Fruit fly (Drosophila melanogaster): Measurements from ENCODE around the gene fd3F.

The fd3F gene

DNA sequence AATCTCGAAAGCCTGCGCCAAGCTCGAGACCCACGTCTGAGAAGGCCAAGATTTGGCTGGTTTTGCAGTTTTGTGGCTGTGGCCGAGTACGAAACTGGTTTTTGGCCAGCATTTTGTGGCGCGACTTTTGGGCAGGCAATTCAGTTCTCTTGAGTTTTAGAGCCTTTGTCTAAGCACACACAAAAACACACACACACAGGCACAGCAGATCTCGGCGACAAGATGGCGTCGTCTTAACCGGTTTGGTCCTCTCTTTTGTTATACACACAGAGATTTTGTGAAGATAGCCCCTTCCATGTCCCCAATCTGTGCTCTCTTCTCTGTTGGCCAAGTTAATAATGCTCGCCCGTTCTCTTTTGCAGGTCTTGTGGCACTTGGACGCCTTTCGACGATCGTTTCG, 38.8 kb downstream of the fd3F start:
- no peak for TF ChIP-seq D1 (tag; optimal IDR thresholded peaks at IDR 0.05)
- TF ChIP-seq CG10348 (GFP tag; IDR thresholded peaks at IDR 0.05) = no peak
- TF ChIP-seq gl (tag; optimal IDR thresholded peaks at IDR 0.05) = no peak
- no peak for TF ChIP-seq Pif1B (GFP tag; optimal IDR thresholded peaks at IDR 0.05)
- no peak for TF ChIP-seq CG8301 (tag; optimal IDR thresholded peaks at IDR 0.05)
- 0 out of 2 replicates have a peak, but pooled peaks have one; percentile 16 for TF ChIP-seq CG12605 (GFP tag; IDR thresholded peaks at IDR 0.05)
- no peak for TF ChIP-seq CG34367 (tag; optimal IDR thresholded peaks at IDR 0.05)
- TF ChIP-seq Ets98B (GFP tag; IDR thresholded peaks at IDR 0.05) = peak; percentile 75; the same call in 1 of the 2 replicates
- TF ChIP-seq CG17806 (tag; optimal IDR thresholded peaks at IDR 0.05) = no peak
- no peak for TF ChIP-seq CG15710 (tag; optimal IDR thresholded peaks at IDR 0.05)
- no peak for TF ChIP-seq CG9948 (tag; optimal IDR thresholded peaks at IDR 0.05)
- TF ChIP-seq EcR (GFP tag; optimal IDR thresholded peaks at IDR 0.05) = no peak
- TF ChIP-seq CG13204 (GFP tag; optimal IDR thresholded peaks at IDR 0.05) = peak; percentile 7
- TF ChIP-seq CG32121 (GFP tag; IDR thresholded peaks at IDR 0.05) = peak; percentile 57
- no peak for TF ChIP-seq CG4496 (GFP tag; IDR thresholded peaks at IDR 0.05)
- no peak for TF ChIP-seq Snoo (tag; optimal IDR thresholded peaks at IDR 0.05)
- no peak for TF ChIP-seq rn (GFP tag; IDR thresholded peaks at IDR 0.05)
- peak; percentile 64; the same call in 1 of the 3 replicates for TF ChIP-seq fd96Ca (GFP tag; IDR thresholded peaks at IDR 0.05)

DNA sequence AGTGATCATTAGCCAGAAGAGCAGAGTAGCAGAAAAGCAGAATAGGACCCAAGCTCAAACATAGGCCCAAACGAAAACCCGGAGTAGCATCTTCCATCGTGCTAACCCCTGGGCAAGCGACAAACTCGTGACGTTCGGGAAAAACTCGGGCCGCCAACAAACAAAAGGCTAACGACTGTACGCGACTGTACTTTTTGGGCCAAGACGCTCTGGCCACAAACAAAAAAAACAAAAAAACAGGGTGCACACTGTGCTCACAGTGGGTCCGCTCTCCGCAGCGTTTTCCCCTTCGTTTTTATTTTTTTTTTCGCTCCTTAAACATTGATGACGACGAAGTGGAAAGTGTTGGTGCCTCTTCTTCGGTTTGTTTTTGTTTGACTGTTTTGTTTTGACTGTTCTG, 40.8 kb downstream of the fd3F start:
- TF ChIP-seq CG14655 (GFP tag; optimal IDR thresholded peaks at IDR 0.05) (peak; percentile 12), Pif1B (GFP tag; optimal IDR thresholded peaks at IDR 0.05) (no peak), CG4496 (GFP tag; IDR thresholded peaks at IDR 0.05) (no peak), EcR (GFP tag; optimal IDR thresholded peaks at IDR 0.05) (peak; percentile 11), CG17806 (tag; optimal IDR thresholded peaks at IDR 0.05) (no peak)

dm6 chrX:3845340-3846161, 43.4 kb downstream of the fd3F start:
- TF ChIP-seq Ets98B (GFP tag; IDR thresholded peaks at IDR 0.05) (peak; percentile 55; the same call in 1 of the 2 replicates), EcR (GFP tag; optimal IDR thresholded peaks at IDR 0.05) (peak; percentile 34), CG34367 (tag; optimal IDR thresholded peaks at IDR 0.05) (peak; percentile 7), Pif1B (GFP tag; optimal IDR thresholded peaks at IDR 0.05) (peak; percentile 44), CG12605 (GFP tag; IDR thresholded peaks at IDR 0.05) (no peak), fd96Ca (GFP tag; IDR thresholded peaks at IDR 0.05) (no peak), CG32121 (GFP tag; IDR thresholded peaks at IDR 0.05) (peak; percentile 30; the same call in 1 of the 2 replicates), CG13204 (GFP tag; optimal IDR thresholded peaks at IDR 0.05) (peak; percentile 33), CG4496 (GFP tag; IDR thresholded peaks at IDR 0.05) (peak; percentile 58; the same call in 1 of the 3 replicates), Pif1A (GFP tag; optimal IDR thresholded peaks at IDR 0.05) (no peak)

dm6 chrX:3846393-3846792, 44.3 kb downstream of the fd3F start:
- TF ChIP-seq D1 (tag; optimal IDR thresholded peaks at IDR 0.05) = no peak
- TF ChIP-seq CG4496 (GFP tag; IDR thresholded peaks at IDR 0.05) = 0 out of 3 replicates have a peak, but pooled peaks have one; percentile 19

DNA sequence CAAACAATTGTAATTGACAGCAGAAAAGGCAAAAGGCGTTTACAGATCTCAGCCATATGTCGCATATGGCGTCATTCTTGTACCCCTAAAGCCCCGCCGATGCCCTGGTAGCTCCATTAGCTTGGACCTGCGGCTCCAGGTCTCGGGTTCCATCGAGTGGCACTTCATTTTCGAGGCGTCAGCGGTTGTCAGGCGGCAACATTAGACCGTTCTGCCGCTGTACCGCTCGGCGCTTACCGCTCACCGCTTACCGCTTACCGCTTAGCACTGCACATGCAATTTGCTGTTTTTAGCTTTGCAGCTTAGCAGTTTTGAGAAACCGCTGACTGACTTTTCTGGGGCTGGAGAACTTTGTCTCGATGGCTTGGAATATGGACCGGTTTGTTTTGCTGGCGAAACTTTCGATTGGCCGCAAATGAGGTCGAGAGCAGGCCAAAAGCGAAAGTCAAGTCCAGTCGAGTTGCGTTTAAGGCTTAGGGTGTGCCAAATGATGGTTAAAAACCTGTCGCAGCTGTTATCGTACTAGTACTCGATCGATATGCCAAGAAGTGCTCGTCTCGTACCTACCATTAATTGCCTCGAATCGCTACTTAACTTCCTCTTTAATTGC, 47.4 kb downstream of the fd3F start:
- no peak for TF ChIP-seq Snoo (tag; optimal IDR thresholded peaks at IDR 0.05)
- TF ChIP-seq fd96Ca (GFP tag; IDR thresholded peaks at IDR 0.05) = no peak
- TF ChIP-seq Ets98B (GFP tag; IDR thresholded peaks at IDR 0.05) = no peak
- no peak for TF ChIP-seq CG14655 (GFP tag; optimal IDR thresholded peaks at IDR 0.05)
- TF ChIP-seq D1 (tag; optimal IDR thresholded peaks at IDR 0.05) = no peak
- no peak for TF ChIP-seq rn (GFP tag; IDR thresholded peaks at IDR 0.05)
- TF ChIP-seq CG12605 (GFP tag; IDR thresholded peaks at IDR 0.05) = no peak
- no peak for TF ChIP-seq CG8301 (tag; optimal IDR thresholded peaks at IDR 0.05)
- no peak for TF ChIP-seq Pif1B (GFP tag; optimal IDR thresholded peaks at IDR 0.05)
